Worm (Caenorhabditis elegans) whole organism, L1 larva: ENCODE results near the gene srp-6.
A peak's percentile ranks its signal among the peaks of the same experiment; 100 is the strongest.

Experiments used
- C04F5.9 ChIP-seq: sonication (generic microtip); optimal IDR thresholded peaks from 2 replicates; lab custom pipeline; 2016; ENCODE audit warnings: missing genetic modification characterization, missing compliant biosample characterization
- C34B4.2 ChIP-seq: sonication (generic microtip); optimal IDR thresholded peaks from 2 replicates; lab custom pipeline; 2017; ENCODE audit warnings: mild to moderate bottlenecking, missing genetic modification characterization, missing compliant biosample characterization
- F16B12.6 ChIP-seq: fragments of 150-350 bp; optimal IDR thresholded peaks from 2 replicates; lab custom pipeline; 2014; ENCODE audit warnings: missing biosample characterization, missing genetic modification characterization
- Y116A8C.19 ChIP-seq: sonication (generic microtip); optimal IDR thresholded peaks from 2 replicates; lab custom pipeline; 2016; ENCODE audit warnings: missing compliant biosample characterization, missing genetic modification characterization, borderline replicate concordance
- alr-1 ChIP-seq: fragments of 200-800 bp; sonication (Bioruptor generic); optimal IDR thresholded peaks from 2 replicates; lab custom pipeline; 2018; ENCODE audit warnings: borderline replicate concordance, mild to moderate bottlenecking, missing genetic modification characterization, missing compliant biosample characterization
- aly-2 ChIP-seq: fragments of 150-350 bp; optimal IDR thresholded peaks from 2 replicates; lab custom pipeline; 2014; ENCODE audit warnings: missing biosample characterization, missing genetic modification characterization
- blmp-1 ChIP-seq: fragments of 150-350 bp; optimal IDR thresholded peaks from 2 replicates; lab custom pipeline; 2014; ENCODE audit warnings: missing biosample characterization, missing genetic modification characterization
- ceh-8 ChIP-seq: fragments of 200-800 bp; sonication (Bioruptor generic); optimal IDR thresholded peaks from 2 replicates; lab custom pipeline; 2018; ENCODE audit warnings: mild to moderate bottlenecking, missing genetic modification characterization, moderate library complexity, missing compliant biosample characterization
- ceh-82 ChIP-seq, 3 experiments: fragments of 150-350 bp in 1 of 3; sonication (generic microtip) in 2 of 3; optimal IDR thresholded peaks; 2 replicates each; lab custom pipeline; 2014 to 2017; ENCODE audit warnings: missing biosample characterization in 3 of 3, missing genetic modification characterization in 3 of 3
- ceh-90 ChIP-seq: sonication (generic microtip); optimal IDR thresholded peaks from 2 replicates; lab custom pipeline; 2016; ENCODE audit warnings: missing genetic modification characterization, missing compliant biosample characterization
- ces-1 ChIP-seq: fragments of 150-350 bp; optimal IDR thresholded peaks from 2 replicates; lab custom pipeline; 2014; ENCODE audit warnings: missing biosample characterization, missing genetic modification reagents, missing genetic modification characterization
- dpl-1 ChIP-seq, 3 experiments: fragments of 150-350 bp in 2 of 3; sonication (generic microtip) in 1 of 3; optimal IDR thresholded peaks; 2 replicates each; lab custom pipeline; 2014 to 2017; ENCODE audit warnings: missing biosample characterization in 3 of 3, missing genetic modification characterization in 3 of 3, missing genetic modification reagents in 3 of 3
- efl-1 ChIP-seq, 4 experiments: fragments of 150-350 bp; optimal IDR thresholded peaks in 3 of 4; peaks in 1 of 4; 1 replicate in 1 of 4; 2 replicates in 3 of 4; lab custom pipeline; 2014; ENCODE audit warnings: missing biosample characterization in 2 of 4, missing genetic modification characterization in 2 of 4, missing genetic modification reagents in 2 of 4
- elt-2 ChIP-seq: sonication (generic microtip); optimal IDR thresholded peaks from 2 replicates; lab custom pipeline; 2016; ENCODE audit warnings: missing genetic modification characterization, mild to moderate bottlenecking, inconsistent platforms, missing compliant biosample characterization, missing genetic modification reagents
- fkh-10 ChIP-seq: sonication (generic microtip); optimal IDR thresholded peaks from 2 replicates; lab custom pipeline; 2017; ENCODE audit warnings: missing biosample characterization, missing genetic modification reagents, missing genetic modification characterization
- fkh-4 ChIP-seq: sonication (generic microtip); optimal IDR thresholded peaks from 2 replicates; lab custom pipeline; 2016; ENCODE audit warnings: missing compliant biosample characterization, missing genetic modification characterization, borderline replicate concordance
- fos-1 ChIP-seq: fragments of 150-350 bp; optimal IDR thresholded peaks from 2 replicates; lab custom pipeline; 2014; ENCODE audit warnings: missing biosample characterization, missing genetic modification characterization
- grh-1 ChIP-seq: fragments of 200-800 bp; sonication (Bioruptor generic); IDR thresholded peaks from 2 replicates; pipeline ENCODE4 v1.3.6; 2022; ENCODE audit warnings: missing genetic modification reagents, missing genetic modification characterization, missing compliant biosample characterization
- hlh-17 ChIP-seq: fragments of 200-800 bp; sonication (Bioruptor generic); optimal IDR thresholded peaks from 2 replicates; lab custom pipeline; 2018; ENCODE audit warnings: missing genetic modification characterization, mild to moderate bottlenecking, missing compliant biosample characterization, moderate library complexity, borderline replicate concordance
- hlh-4 ChIP-seq: sonication (generic microtip); optimal IDR thresholded peaks from 2 replicates; lab custom pipeline; 2016; ENCODE audit warnings: mild to moderate bottlenecking, missing genetic modification characterization, missing compliant biosample characterization
- hpl-2 ChIP-seq: fragments of 150-350 bp; optimal IDR thresholded peaks from 2 replicates; lab custom pipeline; 2014; ENCODE audit warnings: missing biosample characterization, missing genetic modification reagents, missing genetic modification characterization
- jun-1 ChIP-seq: fragments of 150-350 bp; optimal IDR thresholded peaks from 2 replicates; lab custom pipeline; 2014; ENCODE audit warnings: missing biosample characterization, missing genetic modification reagents, missing genetic modification characterization
- lin-14 ChIP-seq: fragments of 200-800 bp; sonication (Bioruptor generic); optimal IDR thresholded peaks from 2 replicates; lab custom pipeline; 2018; ENCODE audit warnings: mild to moderate bottlenecking, missing genetic modification characterization, moderate library complexity, missing compliant biosample characterization
- lin-35 ChIP-seq, 2 experiments: fragments of 150-350 bp; optimal IDR thresholded peaks; 2 replicates each; lab custom pipeline; 2014; ENCODE audit warnings: missing biosample characterization in 2 of 2, missing genetic modification characterization in 2 of 2, missing genetic modification reagents in 2 of 2
- lin-39 ChIP-seq: fragments of 150-350 bp; optimal IDR thresholded peaks from 2 replicates; lab custom pipeline; 2014; ENCODE audit warnings: missing biosample characterization, missing genetic modification reagents, missing genetic modification characterization
- lsy-2 ChIP-seq, 2 experiments: fragments of 150-350 bp; optimal IDR thresholded peaks; 2 replicates each; lab custom pipeline; 2014; ENCODE audit warnings: missing biosample characterization in 2 of 2, missing genetic modification characterization in 2 of 2
- mab-9 ChIP-seq: fragments of 200-800 bp; sonication (Bioruptor generic); IDR thresholded peaks from 2 replicates; pipeline ENCODE4 v1.3.6; 2022; ENCODE audit warnings: missing genetic modification reagents, missing genetic modification characterization, missing compliant biosample characterization
- mef-2 ChIP-seq: fragments of 150-350 bp; optimal IDR thresholded peaks from 2 replicates; lab custom pipeline; 2014; ENCODE audit warnings: missing biosample characterization, missing genetic modification characterization
- mep-1 ChIP-seq: fragments of 150-350 bp; optimal IDR thresholded peaks from 2 replicates; lab custom pipeline; 2014; ENCODE audit warnings: missing biosample characterization, missing genetic modification characterization
- nhr-11 ChIP-seq: fragments of 150-350 bp; optimal IDR thresholded peaks from 2 replicates; lab custom pipeline; 2014; ENCODE audit warnings: missing biosample characterization, missing genetic modification characterization
- nhr-19 ChIP-seq: fragments of 200-800 bp; sonication (Bioruptor generic); conservative IDR thresholded peaks from 2 replicates; pipeline ENCODE4 v1.3.6; 2022; ENCODE audit warnings: missing genetic modification characterization, missing compliant biosample characterization
- nhr-237 ChIP-seq: fragments of 150-350 bp; optimal IDR thresholded peaks from 2 replicates; lab custom pipeline; 2014; ENCODE audit warnings: missing biosample characterization, missing genetic modification characterization
- nhr-28 ChIP-seq: fragments of 150-350 bp; optimal IDR thresholded peaks from 2 replicates; lab custom pipeline; 2014; ENCODE audit warnings: missing biosample characterization, missing genetic modification characterization
- nhr-47 ChIP-seq: sonication (generic microtip); optimal IDR thresholded peaks from 2 replicates; lab custom pipeline; 2016; ENCODE audit warnings: mild to moderate bottlenecking, missing genetic modification characterization, moderate library complexity, missing compliant biosample characterization
- nhr-76 ChIP-seq: sonication (generic microtip); optimal IDR thresholded peaks from 2 replicates; lab custom pipeline; 2017; ENCODE audit warnings: missing biosample characterization, missing genetic modification characterization
- nhr-77 ChIP-seq: fragments of 150-350 bp; optimal IDR thresholded peaks from 2 replicates; lab custom pipeline; 2014; ENCODE audit warnings: missing biosample characterization, missing genetic modification characterization
- nhr-85 ChIP-seq: sonication (generic microtip); peaks from one replicate; lab custom pipeline; 2016; ENCODE audit warnings: missing genetic modification characterization, inconsistent platforms, missing compliant biosample characterization
- nhr-90 ChIP-seq: sonication (generic microtip); optimal IDR thresholded peaks from 2 replicates; lab custom pipeline; 2016; ENCODE audit warnings: mild to moderate bottlenecking, missing genetic modification characterization, missing compliant biosample characterization; ENCODE audit not compliant: poor library complexity
- pag-3 ChIP-seq: sonication (generic microtip); optimal IDR thresholded peaks from 2 replicates; lab custom pipeline; 2017; ENCODE audit warnings: missing genetic modification characterization, mild to moderate bottlenecking, missing compliant biosample characterization, antibody characterized with exemption, borderline replicate concordance; ENCODE audit not compliant: insufficient read depth
- pqm-1 ChIP-seq: sonication (generic microtip); optimal IDR thresholded peaks from 3 replicates; lab custom pipeline; 2017; ENCODE audit warnings: missing biosample characterization, missing genetic modification characterization
- skn-1 ChIP-seq: fragments of 150-350 bp; optimal IDR thresholded peaks from 2 replicates; lab custom pipeline; 2014; ENCODE audit warnings: missing biosample characterization, missing genetic modification characterization
- snpc-4 ChIP-seq: fragments of 150-350 bp; optimal IDR thresholded peaks from 2 replicates; lab custom pipeline; 2014; ENCODE audit warnings: missing biosample characterization, missing genetic modification characterization
- sptf-1 ChIP-seq: fragments of 150-350 bp; optimal IDR thresholded peaks from 2 replicates; lab custom pipeline; 2014; ENCODE audit warnings: missing biosample characterization, missing genetic modification characterization
- sup-37 ChIP-seq: fragments of 200-800 bp; sonication (Bioruptor generic); optimal IDR thresholded peaks from 2 replicates; lab custom pipeline; 2018; ENCODE audit warnings: mild to moderate bottlenecking, missing genetic modification characterization, missing compliant biosample characterization
- swsn-7 ChIP-seq: sonication (generic microtip); optimal IDR thresholded peaks from 2 replicates; lab custom pipeline; 2016; ENCODE audit warnings: missing genetic modification characterization, missing compliant biosample characterization
- tbx-2 ChIP-seq: sonication (generic microtip); optimal IDR thresholded peaks from 2 replicates; lab custom pipeline; 2016; ENCODE audit warnings: missing genetic modification characterization, missing compliant biosample characterization
- tlp-1 ChIP-seq: fragments of 150-350 bp; optimal IDR thresholded peaks from 2 replicates; lab custom pipeline; 2014; ENCODE audit warnings: missing biosample characterization, missing genetic modification characterization
- unc-30 ChIP-seq: sonication (generic microtip); optimal IDR thresholded peaks from 2 replicates; lab custom pipeline; 2017; ENCODE audit warnings: missing biosample characterization, missing genetic modification characterization
- unc-62 ChIP-seq: fragments of 150-350 bp; optimal IDR thresholded peaks from 2 replicates; lab custom pipeline; 2014; ENCODE audit warnings: missing biosample characterization, missing genetic modification reagents, missing genetic modification characterization
- xbp-1 ChIP-seq: sonication (generic microtip); optimal IDR thresholded peaks from 2 replicates; lab custom pipeline; 2016; ENCODE audit warnings: missing genetic modification characterization, missing compliant biosample characterization
- ztf-11 ChIP-seq, 2 experiments: sonication (generic microtip); optimal IDR thresholded peaks; 2 replicates each; lab custom pipeline; 2016 to 2017; ENCODE audit warnings: missing genetic modification characterization in 2 of 2, missing biosample characterization in 1 of 2, missing compliant biosample characterization in 1 of 2
- ztf-4 ChIP-seq: fragments of 150-350 bp; optimal IDR thresholded peaks from 2 replicates; lab custom pipeline; 2014; ENCODE audit warnings: missing biosample characterization, missing genetic modification characterization

The srp-6 gene

DNA sequence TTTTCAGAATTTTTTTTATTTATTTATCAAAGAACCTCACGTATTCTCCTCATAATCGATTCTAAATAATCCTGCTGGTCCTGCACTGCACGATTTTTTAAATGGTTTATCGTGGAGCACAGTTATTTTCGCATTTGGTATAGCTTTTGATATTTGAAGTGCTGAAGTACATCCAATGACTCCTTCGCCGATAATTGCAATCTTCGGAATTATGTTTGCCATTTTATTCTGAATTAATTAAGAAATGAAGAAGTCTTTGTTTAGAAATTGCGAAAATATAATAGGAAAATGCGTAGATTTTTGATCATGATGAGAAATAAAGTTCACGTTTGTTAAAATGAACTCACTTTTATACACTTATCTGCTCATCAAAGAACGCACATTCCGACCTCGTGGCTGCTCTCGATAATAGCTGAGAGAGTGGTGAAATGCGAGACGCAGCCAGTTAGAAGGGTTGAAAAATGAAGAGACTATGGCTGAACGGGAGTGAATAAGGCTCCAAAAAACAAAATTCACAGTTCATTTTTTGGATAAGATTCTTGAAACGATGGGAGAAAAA is 49.0 kb upstream of the srp-6 start (continued):
- TF ChIP-seq nhr-90: peak; percentile 29
- TF ChIP-seq fos-1 (tag; lab: Kevin White, UChicago): no peak
- no peak for TF ChIP-seq nhr-76 (tag; lab: Kevin White, UChicago)
- TF ChIP-seq xbp-1 (tag; lab: Kevin White, UChicago): peak; percentile 32
- no peak for TF ChIP-seq C34B4.2 (tag; lab: Kevin White, UChicago)
- no peak for TF ChIP-seq hlh-4 (tag; lab: Kevin White, UChicago)
- TF ChIP-seq nhr-237: no peak
- TF ChIP-seq ces-1: no peak
- TF ChIP-seq C04F5.9 (tag; lab: Kevin White, UChicago): no peak
- no peak for TF ChIP-seq nhr-77 (tag; lab: Kevin White, UChicago)
- no peak for TF ChIP-seq ceh-8 (GFP tag; lab: Kevin White, UChicago)
- TF ChIP-seq nhr-47 (tag; lab: Kevin White, UChicago): peak; percentile 55
- peak; percentile 88 for TF ChIP-seq lin-14 (GFP tag; lab: Kevin White, UChicago)
- no peak for TF ChIP-seq nhr-85 (tag; lab: Kevin White, UChicago)
- TF ChIP-seq dpl-1 (GFP tag; optimal IDR thresholded peaks at IDR 0.05; lab: Kevin White, UChicago): peak in 2 of 3 experiments; percentile 37 to 45
- TF ChIP-seq aly-2: no peak
- no peak for TF ChIP-seq ceh-90 (tag; lab: Kevin White, UChicago)
- peak; percentile 39 for TF ChIP-seq skn-1 (tag; lab: Kevin White, UChicago)
- TF ChIP-seq alr-1 (tag; lab: Kevin White, UChicago): no peak
- no peak for TF ChIP-seq fkh-4 (tag; lab: Kevin White, UChicago)
- peak; percentile 98 for TF ChIP-seq nhr-19
- peak; percentile 58 for TF ChIP-seq elt-2
- peak; percentile 33 for TF ChIP-seq fkh-10 (GFP tag; lab: Kevin White, UChicago)
- no peak for TF ChIP-seq ztf-11 (tag; optimal IDR thresholded peaks at IDR 0.05; lab: Kevin White, UChicago)
- peak; percentile 19 to 41 for TF ChIP-seq efl-1 (optimal IDR thresholded peaks at IDR 0.05; lab: Kevin White, UChicago)
- TF ChIP-seq efl-1 (GFP tag; optimal IDR thresholded peaks at IDR 0.05 in 1 of 2; lab: Kevin White, UChicago): peak in 1 of 2 experiments; percentile 87
- TF ChIP-seq nhr-28: no peak
- peak; percentile 63 for TF ChIP-seq swsn-7 (tag; lab: Kevin White, UChicago)
- TF ChIP-seq lin-39 (tag; lab: Kevin White, UChicago): peak; percentile 1
- TF ChIP-seq unc-30 (tag; lab: Kevin White, UChicago): no peak
- TF ChIP-seq pqm-1: no peak
- TF ChIP-seq tbx-2 (tag; lab: Kevin White, UChicago): peak; percentile 69
- TF ChIP-seq jun-1 (tag; lab: Kevin White, UChicago): no peak
- peak; percentile 21 for TF ChIP-seq snpc-4 (tag; lab: Kevin White, UChicago)
- TF ChIP-seq mep-1: peak; percentile 60
- no peak for TF ChIP-seq tlp-1 (tag; lab: Kevin White, UChicago)
- TF ChIP-seq pag-3 (tag; lab: Kevin White, UChicago): no peak
- TF ChIP-seq hlh-17: no peak
- TF ChIP-seq lsy-2 (tag; optimal IDR thresholded peaks at IDR 0.05; lab: Kevin White, UChicago): peak; percentile 55 to 58
- TF ChIP-seq F16B12.6 (tag; lab: Kevin White, UChicago): no peak
- TF ChIP-seq ceh-82 (tag; optimal IDR thresholded peaks at IDR 0.05; lab: Kevin White, UChicago): peak; percentile 25 to 32 (median 28)
- peak; percentile 49 to 72 for TF ChIP-seq lin-35 (GFP tag; optimal IDR thresholded peaks at IDR 0.05; lab: Kevin White, UChicago)
- TF ChIP-seq sptf-1 (tag; lab: Kevin White, UChicago): no peak
- peak; percentile 0 for TF ChIP-seq mef-2 (tag; lab: Kevin White, UChicago)
- TF ChIP-seq ztf-4 (tag; lab: Kevin White, UChicago): no peak
- no peak for TF ChIP-seq hpl-2 (GFP tag; lab: Kevin White, UChicago)
- no peak for TF ChIP-seq unc-62 (GFP tag; lab: Kevin White, UChicago)
- no peak for TF ChIP-seq nhr-11 (tag; lab: Kevin White, UChicago)
- no peak for TF ChIP-seq Y116A8C.19
- no peak for TF ChIP-seq grh-1 (GFP tag; lab: Robert Waterston, UW)
- peak; percentile 5 for TF ChIP-seq blmp-1 (tag; lab: Kevin White, UChicago)
- peak; percentile 31 for TF ChIP-seq sup-37 (GFP tag; lab: Kevin White, UChicago)
- no peak for TF ChIP-seq mab-9
